Fruit fly (Drosophila melanogaster) whole organism, larva: ENCODE results near the gene CG9673.

Experiments
- noc ChIP-seq: fragments of 200-800 bp; sonication (Bioruptor generic); optimal IDR thresholded peaks from 3 replicates; lab custom pipeline; 2019; ENCODE audit warnings: missing biosample characterization, mild to moderate bottlenecking, missing genetic modification characterization, moderate library complexity

The CG9673 gene

DNA sequence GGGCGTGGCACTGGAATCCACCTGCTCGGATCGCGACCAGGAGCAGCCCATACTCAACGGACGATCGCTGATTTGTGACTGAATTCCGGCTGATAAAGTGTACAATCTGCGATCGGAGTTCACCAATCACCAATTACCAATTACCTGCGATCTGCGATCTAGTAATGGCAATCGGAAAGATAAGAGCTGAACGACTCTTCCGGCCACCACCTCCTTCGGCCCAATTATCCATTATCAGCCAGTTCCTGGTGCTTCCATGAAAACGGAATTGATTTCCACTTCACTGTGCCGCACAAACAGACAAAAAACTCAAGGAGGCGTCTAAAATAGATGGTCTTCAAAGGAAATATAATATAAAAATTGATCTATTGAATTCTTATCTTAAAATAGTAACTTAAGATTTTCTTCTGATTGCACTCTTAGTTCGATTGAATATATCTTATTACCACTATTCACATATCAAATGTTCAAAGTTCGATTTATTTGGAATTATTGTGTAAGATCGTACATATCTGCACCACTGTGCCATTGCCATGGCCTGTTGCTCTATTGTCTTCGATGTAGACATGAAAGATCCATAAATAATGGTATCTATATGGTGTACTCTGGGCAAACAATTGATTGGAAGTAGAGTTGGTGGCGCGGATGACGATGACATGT lies 39.1 kb downstream of the CG9673 start, which contains the start of gene CG15865:
CG15865 (minus strand) TSS at position 51 of the 660 bp plus-strand sequence.
- TF ChIP-seq noc, result no peak

DNA sequence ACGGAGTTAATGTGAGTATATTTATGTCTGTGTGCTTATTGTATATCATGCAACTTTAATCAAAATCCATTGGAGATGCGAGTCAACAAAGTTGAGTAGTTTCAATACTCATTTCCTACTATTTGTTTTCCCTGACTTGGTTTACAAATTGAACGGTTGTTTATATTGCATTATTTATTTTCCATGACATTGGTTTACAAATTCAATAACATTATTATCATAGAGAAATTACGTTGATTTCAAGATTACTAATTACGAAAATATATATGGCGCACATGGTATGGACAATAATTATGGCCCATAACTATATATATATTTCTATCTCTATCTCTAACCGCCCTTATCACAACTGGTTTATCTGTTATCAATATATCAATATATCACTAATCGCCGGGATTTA lies 43.1 kb downstream of the CG9673 start:
- TF ChIP-seq noc, result no peak

DNA sequence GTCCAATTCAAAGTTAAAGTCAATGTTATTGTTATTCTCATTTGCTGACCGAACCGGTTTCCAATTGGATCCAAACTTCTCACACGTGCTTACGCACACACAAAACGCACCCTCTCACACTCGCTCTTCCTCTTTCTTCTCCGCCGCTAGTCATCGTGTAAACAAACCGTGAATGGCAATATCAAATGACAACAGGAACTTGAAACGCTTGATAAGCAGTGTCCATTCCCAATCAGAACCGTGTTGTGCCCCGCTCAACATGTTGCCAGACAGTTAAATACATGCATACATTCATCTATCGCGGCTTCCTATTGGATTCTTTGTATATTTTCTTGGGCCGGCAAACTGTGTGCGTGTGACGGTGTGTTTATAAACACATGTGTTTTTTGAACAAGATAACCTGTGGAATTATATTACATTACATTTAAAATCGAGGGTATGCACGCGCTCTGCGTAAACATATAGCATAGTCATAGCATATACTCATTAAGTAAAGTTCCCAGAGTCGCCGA lies 47.9 kb downstream of the CG9673 start:
- peak; percentile 57 for TF ChIP-seq noc

DNA sequence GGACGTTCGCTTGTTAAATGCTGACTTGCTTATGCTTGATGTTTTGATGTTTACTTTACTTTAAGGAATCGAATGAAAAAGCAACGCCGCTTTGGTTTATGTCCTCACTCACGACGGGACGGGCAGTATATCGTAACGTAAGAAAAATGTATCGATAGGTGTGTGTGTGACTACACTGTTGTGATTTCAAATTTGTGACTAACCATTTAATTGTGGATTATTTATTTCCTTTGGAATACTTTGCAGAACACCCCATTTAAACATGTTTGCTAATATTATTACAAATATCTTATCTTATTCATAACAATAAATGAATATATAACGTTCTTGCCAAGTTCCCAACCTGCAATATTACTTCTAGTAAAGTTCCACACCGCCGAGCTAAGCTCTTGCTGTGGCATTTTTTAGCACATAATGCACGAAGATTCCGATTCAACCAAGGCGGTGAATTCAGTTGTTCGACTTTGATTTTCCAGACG lies 48.7 kb downstream of the CG9673 start, which contains the start of the genes Nemp and r:
Nemp (minus strand) TSS at position 85 of the 479 bp plus-strand sequence.
r (plus strand) TSS at position 429 of the 479 bp plus-strand sequence.
- no peak for TF ChIP-seq noc
